Worm (Caenorhabditis elegans) whole organism, L4/young adult: ENCODE results near the gene K11G9.5.

Source experiments
- W03F9.2 ChIP-seq: fragments of 150-350 bp; optimal IDR thresholded peaks from 2 replicates; lab custom pipeline; 2014; ENCODE audit warnings: missing biosample characterization, missing genetic modification characterization
- dao-5 ChIP-seq: sonication (generic microtip); optimal IDR thresholded peaks from 2 replicates; lab custom pipeline; 2016; ENCODE audit warnings: missing genotype, missing genetic modification characterization, moderate library complexity, missing compliant biosample characterization
- him-1 ChIP-seq: sonication (generic microtip); optimal IDR thresholded peaks from 2 replicates; lab custom pipeline; 2016; ENCODE audit warnings: missing genotype, missing genetic modification reagents, missing genetic modification characterization, missing compliant biosample characterization

ce11 chrV:6694668-6695067 is 6.4 kb upstream of the K11G9.5 start, which contains the start of gene W02F12.8:
- TF ChIP-seq him-1 (tag; lab: Kevin White, UChicago) = no peak
- TF ChIP-seq W03F9.2 (tag; lab: Kevin White, UChicago) = no peak
- TF ChIP-seq dao-5 (tag; lab: Kevin White, UChicago) = no peak
